Fruit fly (Drosophila melanogaster): ENCODE results near the gene ACXE.

Gene ACXE

DNA sequence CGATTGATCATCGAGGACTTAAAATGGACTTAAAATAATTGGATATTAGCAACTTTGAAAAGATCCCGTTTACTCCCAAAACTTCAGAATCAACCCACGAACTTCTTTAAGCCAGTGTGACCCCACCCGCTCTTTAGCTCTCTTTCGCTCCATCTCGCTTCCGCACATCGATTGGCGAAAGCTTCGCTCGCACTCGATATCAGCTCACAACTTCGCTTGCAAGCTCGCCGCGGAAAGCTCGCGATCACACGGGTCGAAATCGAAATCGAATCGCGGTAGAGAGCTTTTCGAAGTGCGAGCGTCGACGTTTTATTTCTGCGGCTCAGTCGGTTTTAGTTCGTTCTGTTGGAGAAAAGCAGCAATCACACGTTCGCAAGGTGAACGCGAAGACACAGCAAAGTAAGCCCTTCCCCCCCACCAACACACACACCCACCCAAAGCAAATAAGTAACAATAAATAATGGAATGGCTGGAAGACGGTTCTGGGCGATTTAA is 48.7 kb downstream of the ACXE start, which contains the start of gene Vha68-2 (continued):
- no peak for TF ChIP-seq chinmo (GFP tag; IDR thresholded peaks at IDR 0.05; ENCODE audit: partially characterized antibody)
- TF ChIP-seq ro (GFP tag; IDR thresholded peaks at IDR 0.05): peak; percentile 32; the same call in 1 of the 2 replicates
- TF ChIP-seq grn (GFP tag; optimal IDR thresholded peaks at IDR 0.05): no peak
- TF ChIP-seq CG34224 (GFP tag; IDR thresholded peaks at IDR 0.05; ENCODE audit: partially characterized antibody): no peak
- TF ChIP-seq CG8765 (GFP tag; IDR thresholded peaks at IDR 0.05): no peak
- TF ChIP-seq aop (GFP tag; IDR thresholded peaks at IDR 0.05): no peak
- peak; percentile 17 for TF ChIP-seq psq (GFP tag; optimal IDR thresholded peaks at IDR 0.05)
- TF ChIP-seq maf-S (GFP tag; optimal IDR thresholded peaks at IDR 0.05): peak; percentile 46
- no peak for TF ChIP-seq Neu2 (GFP tag; optimal IDR thresholded peaks at IDR 0.05; ENCODE audit: borderline replicate concordance)
- TF ChIP-seq bowl (GFP tag; IDR thresholded peaks at IDR 0.05): no peak
- peak; percentile 55 for TF ChIP-seq CG13424 (tag; optimal IDR thresholded peaks at IDR 0.05)
- TF ChIP-seq Dek (tag; optimal IDR thresholded peaks at IDR 0.05): peak; percentile 56
- no peak for TF ChIP-seq CG33213 (GFP tag; optimal IDR thresholded peaks at IDR 0.05)
- TF ChIP-seq br (optimal IDR thresholded peaks at IDR 0.05): no peak
- peak; percentile 14 for TF ChIP-seq fu2 (GFP tag; optimal IDR thresholded peaks at IDR 0.05)
- TF ChIP-seq NfI (GFP tag; optimal IDR thresholded peaks at IDR 0.05): peak; percentile 87
- TF ChIP-seq pan (optimal IDR thresholded peaks at IDR 0.05): no peak
- TF ChIP-seq pan (GFP tag; optimal IDR thresholded peaks at IDR 0.05 in 1 of 2, IDR thresholded peaks at IDR 0.05 in 1 of 2): peak in 1 of 2 experiments; percentile 6
- TF ChIP-seq pzg (GFP tag; optimal IDR thresholded peaks at IDR 0.05): peak; percentile 89
- TF ChIP-seq CG11247 (GFP tag; IDR thresholded peaks at IDR 0.05): peak; percentile 76; the same call in 1 of the 2 replicates
- TF ChIP-seq tna (GFP tag; IDR thresholded peaks at IDR 0.05; ENCODE audit: partially characterized antibody): peak; percentile 77
- TF ChIP-seq ranshi (GFP tag; IDR thresholded peaks at IDR 0.05): peak; percentile 40; the same call in 1 of the 2 replicates
- TF ChIP-seq bsh (GFP tag; optimal IDR thresholded peaks at IDR 0.05): peak; percentile 39 to 42
- TF ChIP-seq lilli (GFP tag; optimal IDR thresholded peaks at IDR 0.05): peak; percentile 47
- TF ChIP-seq slbo (GFP tag; IDR thresholded peaks at IDR 0.05): peak; percentile 73
- peak; percentile 71 for TF ChIP-seq odd (GFP tag; optimal IDR thresholded peaks at IDR 0.05)
- peak; percentile 61 for TF ChIP-seq CG2116 (GFP tag; optimal IDR thresholded peaks at IDR 0.05)
- peak; percentile 73 for TF ChIP-seq CG9932 (GFP tag; IDR thresholded peaks at IDR 0.05)
- TF ChIP-seq BEAF-32 (GFP tag; optimal IDR thresholded peaks at IDR 0.05): peak; percentile 57
- no peak for TF ChIP-seq kni (GFP tag; optimal IDR thresholded peaks at IDR 0.05)
- TF ChIP-seq sisA (GFP tag; IDR thresholded peaks at IDR 0.05): peak; percentile 56
- TF ChIP-seq CG8359 (GFP tag; optimal IDR thresholded peaks at IDR 0.05; ENCODE audit: borderline replicate concordance): no peak
- no peak for TF ChIP-seq CG9215 (GFP tag; IDR thresholded peaks at IDR 0.05)
- no peak for TF ChIP-seq Aef1 (GFP tag; IDR thresholded peaks at IDR 0.05)
- TF ChIP-seq dpn (GFP tag; optimal IDR thresholded peaks at IDR 0.05): peak; percentile 60 to 61
- peak; percentile 53 for TF ChIP-seq shn (GFP tag; optimal IDR thresholded peaks at IDR 0.05)
- peak; percentile 67 for TF ChIP-seq lab (GFP tag; optimal IDR thresholded peaks at IDR 0.05)
- TF ChIP-seq btn (GFP tag; optimal IDR thresholded peaks at IDR 0.05): no peak
- peak in 1 of 2 experiments; percentile 31 for TF ChIP-seq crp (GFP tag; optimal IDR thresholded peaks at IDR 0.05)
- peak; percentile 75 for TF ChIP-seq zfh1 (GFP tag; IDR thresholded peaks at IDR 0.05)
- TF ChIP-seq z (GFP tag; IDR thresholded peaks at IDR 0.05): 0 out of 3 replicates have a peak, but pooled peaks have one; percentile 14
- peak; percentile 51 for TF ChIP-seq dm (GFP tag; optimal IDR thresholded peaks at IDR 0.05)
- peak; percentile 72 for TF ChIP-seq luna (GFP tag; optimal IDR thresholded peaks at IDR 0.05)
- TF ChIP-seq Ravus (GFP tag; IDR thresholded peaks at IDR 0.05): no peak
- peak; percentile 95 for TF ChIP-seq CG18476 (GFP tag; optimal IDR thresholded peaks at IDR 0.05)
- TF ChIP-seq YL-1 (GFP tag; optimal IDR thresholded peaks at IDR 0.05): peak; percentile 2
- peak; percentile 79 for TF ChIP-seq vvl (GFP tag; IDR thresholded peaks at IDR 0.05)
- peak; percentile 95 for TF ChIP-seq CG11560 (tag; IDR thresholded peaks at IDR 0.05)
- TF ChIP-seq fd96Cb (tag; optimal IDR thresholded peaks at IDR 0.05): no peak
- peak; percentile 87 for TF ChIP-seq Med (GFP tag)
- TF ChIP-seq CG8944 (GFP tag; optimal IDR thresholded peaks at IDR 0.05): peak; percentile 51

Data from whole organism, embryonic.